Worm (Caenorhabditis elegans): ENCODE measurements around the gene C55B6.5.

ce11 chrX:7238562-7238961 lies 33.5 kb upstream of the C55B6.5 start, which contains the start of gene F46H5.3:
- TF ChIP-seq snpc-4 (tag; optimal IDR thresholded peaks at IDR 0.05), result no peak
- TF ChIP-seq nhr-28 (tag; optimal IDR thresholded peaks at IDR 0.05), result no peak
- no peak for TF ChIP-seq fkh-10 (GFP tag; optimal IDR thresholded peaks at IDR 0.05)

Data from whole organism, L3 larva.